Worm (Caenorhabditis elegans) whole organism, late embryonic: ENCODE measurements around the gene T20G5.13.
A peak's percentile ranks its signal among the peaks of the same experiment; 100 is the strongest.

ENCODE experiments used
- C08G9.2 ChIP-seq: sonication (generic microtip); optimal IDR thresholded peaks from 2 replicates; lab custom pipeline; 2016; ENCODE audit warnings: mild to moderate bottlenecking, missing genetic modification characterization, moderate library complexity, missing compliant biosample characterization
- K02D7.2 ChIP-seq: sonication (generic microtip); optimal IDR thresholded peaks from 2 replicates; lab custom pipeline; 2017; ENCODE audit warnings: mild to moderate bottlenecking, missing genetic modification characterization, missing compliant biosample characterization
- T23F11.4 ChIP-seq: fragments of 200-800 bp; sonication (Bioruptor generic); optimal IDR thresholded peaks from 2 replicates; lab custom pipeline; 2018; ENCODE audit warnings: mild to moderate bottlenecking, missing genetic modification characterization, missing compliant biosample characterization
- Y22D7AL.16 ChIP-seq: sonication (generic microtip); optimal IDR thresholded peaks from 2 replicates; lab custom pipeline; 2016; ENCODE audit warnings: missing genetic modification characterization, missing compliant biosample characterization
- ama-1 ChIP-seq: fragments of 150-350 bp; optimal IDR thresholded peaks from 2 replicates; lab custom pipeline; 2014
- ceh-14 ChIP-seq: sonication (generic microtip); optimal IDR thresholded peaks from 2 replicates; lab custom pipeline; 2016; ENCODE audit warnings: missing genotype, missing genetic modification characterization, missing compliant biosample characterization
- ceh-18 ChIP-seq: sonication (generic microtip); optimal IDR thresholded peaks from 2 replicates; lab custom pipeline; 2016; ENCODE audit warnings: missing genetic modification characterization, missing compliant biosample characterization
- ceh-2 ChIP-seq: sonication (generic microtip); optimal IDR thresholded peaks from 2 replicates; lab custom pipeline; 2016; ENCODE audit warnings: missing genotype, missing genetic modification characterization, missing compliant biosample characterization
- ceh-30 ChIP-seq: fragments of 150-350 bp; optimal IDR thresholded peaks from 2 replicates; lab custom pipeline; 2014; ENCODE audit warnings: missing biosample characterization, missing genetic modification characterization
- ceh-31 ChIP-seq: sonication (generic microtip); optimal IDR thresholded peaks from 2 replicates; lab custom pipeline; 2016; ENCODE audit warnings: missing genetic modification characterization, missing compliant biosample characterization
- ceh-6 ChIP-seq: fragments of 200-800 bp; sonication (Bioruptor generic); optimal IDR thresholded peaks from 2 replicates; lab custom pipeline; 2018; ENCODE audit warnings: mild to moderate bottlenecking, missing genetic modification characterization, missing compliant biosample characterization
- che-1 ChIP-seq: sonication (generic microtip); optimal IDR thresholded peaks from 2 replicates; lab custom pipeline; 2016; ENCODE audit warnings: mild to moderate bottlenecking, missing genetic modification characterization, missing compliant biosample characterization
- dve-1 ChIP-seq: sonication (generic microtip); optimal IDR thresholded peaks from 2 replicates; lab custom pipeline; 2017; ENCODE audit warnings: antibody characterized with exemption, mild to moderate bottlenecking, missing genetic modification characterization, missing compliant biosample characterization
- elt-2 ChIP-seq: sonication (generic microtip); optimal IDR thresholded peaks from 2 replicates; lab custom pipeline; 2016; ENCODE audit warnings: missing genetic modification reagents, missing genetic modification characterization, missing compliant biosample characterization
- elt-4 ChIP-seq: sonication (generic microtip); optimal IDR thresholded peaks from 2 replicates; lab custom pipeline; 2016; ENCODE audit warnings: missing genetic modification characterization, missing compliant biosample characterization
- fkh-10 ChIP-seq: fragments of 150-350 bp; optimal IDR thresholded peaks from 2 replicates; lab custom pipeline; 2014; ENCODE audit warnings: missing biosample characterization, missing genetic modification reagents, missing genetic modification characterization
- gmeb-2 ChIP-seq: sonication (generic microtip); optimal IDR thresholded peaks from 2 replicates; lab custom pipeline; 2016; ENCODE audit warnings: missing genetic modification characterization, inconsistent platforms, missing compliant biosample characterization
- hlh-13 ChIP-seq: fragments of 200-800 bp; sonication (Bioruptor generic); optimal IDR thresholded peaks from 2 replicates; lab custom pipeline; 2018; ENCODE audit warnings: mild to moderate bottlenecking, missing genetic modification characterization, missing compliant biosample characterization
- hlh-15 ChIP-seq: sonication (generic microtip); optimal IDR thresholded peaks from 2 replicates; lab custom pipeline; 2016; ENCODE audit warnings: missing genetic modification characterization, missing compliant biosample characterization
- hlh-30 ChIP-seq: sonication (generic microtip); optimal IDR thresholded peaks from 2 replicates; lab custom pipeline; 2017; ENCODE audit warnings: antibody characterized with exemption, missing genetic modification characterization, missing compliant biosample characterization; ENCODE audit not compliant: insufficient read depth
- hlh-6 ChIP-seq: sonication (generic microtip); optimal IDR thresholded peaks from 2 replicates; lab custom pipeline; 2016; ENCODE audit warnings: missing genotype, missing genetic modification characterization, missing compliant biosample characterization
- hlh-8 ChIP-seq: sonication (generic microtip); optimal IDR thresholded peaks from 2 replicates; lab custom pipeline; 2016; ENCODE audit warnings: missing genotype, missing genetic modification characterization, missing compliant biosample characterization
- nfya-1 ChIP-seq: sonication (generic microtip); optimal IDR thresholded peaks from 2 replicates; lab custom pipeline; 2017; ENCODE audit warnings: missing genetic modification characterization, mild to moderate bottlenecking, missing compliant biosample characterization, antibody characterized with exemption, moderate library complexity
- npax-4 ChIP-seq: sonication (generic microtip); optimal IDR thresholded peaks from 2 replicates; lab custom pipeline; 2016; ENCODE audit warnings: missing genetic modification characterization, missing compliant biosample characterization
- pat-9 ChIP-seq: fragments of 200-800 bp; sonication (Bioruptor generic); optimal IDR thresholded peaks from 2 replicates; lab custom pipeline; 2018; ENCODE audit warnings: mild to moderate bottlenecking, missing genetic modification characterization, moderate library complexity, missing compliant biosample characterization
- pha-4 ChIP-seq: fragments of 150-350 bp; optimal IDR thresholded peaks from 2 replicates; lab custom pipeline; 2018; ENCODE audit warnings: missing biosample characterization, missing genetic modification reagents, missing genetic modification characterization
- pqm-1 ChIP-seq: sonication (generic microtip); optimal IDR thresholded peaks from 2 replicates; lab custom pipeline; 2016; ENCODE audit warnings: missing genetic modification characterization, missing compliant biosample characterization
- pros-1 ChIP-seq: fragments of 150-350 bp; optimal IDR thresholded peaks from 2 replicates; lab custom pipeline; 2014; ENCODE audit warnings: missing biosample characterization, missing genetic modification reagents, missing genetic modification characterization
- sdc-2 ChIP-seq: sonication (generic microtip); optimal IDR thresholded peaks from 2 replicates; lab custom pipeline; 2016; ENCODE audit warnings: missing genotype, missing genetic modification characterization, missing compliant biosample characterization
- sox-2 ChIP-seq: fragments of 200-800 bp; sonication (Bioruptor generic); IDR thresholded peaks from 2 replicates; pipeline ENCODE4 v1.3.6; 2022; ENCODE audit warnings: missing genetic modification reagents, missing genetic modification characterization, missing compliant biosample characterization
- tbx-2 ChIP-seq: sonication (generic microtip); optimal IDR thresholded peaks from 2 replicates; lab custom pipeline; 2016; ENCODE audit warnings: missing genetic modification characterization, missing compliant biosample characterization
- tbx-7 ChIP-seq: sonication (generic microtip); optimal IDR thresholded peaks from 2 replicates; lab custom pipeline; 2016; ENCODE audit warnings: missing genotype, missing genetic modification characterization, missing compliant biosample characterization
- unc-3 ChIP-seq, 2 experiments: fragments of 200-800 bp in 1 of 2; sonication (Bioruptor generic) in 1 of 2; sonication (generic microtip) in 1 of 2; conservative IDR thresholded peaks in 1 of 2; optimal IDR thresholded peaks in 1 of 2; 2 replicates each; pipeline versions ENCODE4 v1.3.6 to Lab custom; 2016 to 2022; ENCODE audit warnings: missing compliant biosample characterization in 2 of 2, missing genetic modification characterization in 2 of 2, missing genetic modification reagents in 1 of 2
- unc-42 ChIP-seq: sonication (generic microtip); optimal IDR thresholded peaks from 2 replicates; lab custom pipeline; 2016; ENCODE audit warnings: missing genotype, missing genetic modification characterization, missing compliant biosample characterization
- unc-55 ChIP-seq: sonication (generic microtip); optimal IDR thresholded peaks from 2 replicates; lab custom pipeline; 2017; ENCODE audit warnings: missing biosample characterization, missing genetic modification reagents, missing genetic modification characterization
- ztf-16 ChIP-seq: sonication (generic microtip); optimal IDR thresholded peaks from 2 replicates; lab custom pipeline; 2017; ENCODE audit warnings: missing genetic modification characterization, missing compliant biosample characterization

The T20G5.13 gene

ce11 chrIII:10209703-10210102 lies 8.6 kb upstream of the T20G5.13 start, which contains the start of gene T20G5.9:
TSS of gene T20G5.9 (plus strand) at chrIII:10209840.
- TF ChIP-seq ama-1 (lab: Kevin White, UChicago) (peak; percentile 7), tbx-7 (tag; lab: Kevin White, UChicago) (no peak), unc-42 (tag; lab: Kevin White, UChicago) (no peak), K02D7.2 (no peak)
- TF ChIP-seq, all 69 proteins: peak for 1

DNA sequence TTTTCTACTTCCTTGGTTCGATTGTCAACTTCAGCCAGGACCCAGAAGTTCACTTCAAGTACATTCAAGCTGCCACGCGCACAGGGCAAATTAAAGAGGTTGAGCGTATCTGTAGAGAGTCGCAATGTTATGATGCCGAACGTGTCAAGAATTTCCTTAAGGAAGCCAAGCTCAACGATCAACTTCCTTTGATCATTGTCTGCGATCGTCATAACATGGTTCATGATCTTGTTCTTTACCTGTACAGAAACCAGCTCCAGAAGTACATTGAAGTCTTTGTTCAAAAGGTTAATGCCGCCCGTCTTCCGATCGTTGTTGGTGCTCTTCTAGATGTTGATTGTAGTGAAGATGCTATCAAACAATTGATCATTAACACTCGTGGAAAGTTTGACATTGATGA lies 5.2 kb upstream of the T20G5.13 start:
- TF ChIP-seq ztf-16 (tag; lab: Kevin White, UChicago) = no peak
- no peak for TF ChIP-seq gmeb-2 (tag; lab: Kevin White, UChicago)
- TF ChIP-seq tbx-2 = no peak

- TF ChIP-seq unc-55 (GFP tag; lab: Kevin White, UChicago) (peak; percentile 46), fkh-10 (GFP tag; lab: Kevin White, UChicago) (no peak), hlh-13 (GFP tag; lab: Kevin White, UChicago) (no peak), pat-9 (tag; lab: Kevin White, UChicago) (no peak), pqm-1 (tag; lab: Kevin White, UChicago) (no peak), nfya-1 (tag; lab: Kevin White, UChicago) (peak; percentile 12), sox-2 (GFP tag; lab: Robert Waterston, UW) (no peak), unc-42 (tag; lab: Kevin White, UChicago) (no peak), dve-1 (tag; lab: Kevin White, UChicago) (peak; percentile 37), Y22D7AL.16 (tag; lab: Kevin White, UChicago) (no peak), ceh-18 (peak; percentile 1), elt-2 (tag; lab: Kevin White, UChicago) (no peak), pha-4 (no peak), C08G9.2 (no peak), ceh-6 (GFP tag; lab: Kevin White, UChicago) (no peak), hlh-30 (tag; lab: Kevin White, UChicago) (no peak), hlh-6 (tag; lab: Kevin White, UChicago) (no peak), tbx-2 (no peak)
These were observed 2.0 kb upstream of the T20G5.13 start, which contains the start of gene chc-1 for ce11 chrIII:10202894-10203871. TSS of gene chc-1 (plus strand) at chrIII:10203821.

DNA sequence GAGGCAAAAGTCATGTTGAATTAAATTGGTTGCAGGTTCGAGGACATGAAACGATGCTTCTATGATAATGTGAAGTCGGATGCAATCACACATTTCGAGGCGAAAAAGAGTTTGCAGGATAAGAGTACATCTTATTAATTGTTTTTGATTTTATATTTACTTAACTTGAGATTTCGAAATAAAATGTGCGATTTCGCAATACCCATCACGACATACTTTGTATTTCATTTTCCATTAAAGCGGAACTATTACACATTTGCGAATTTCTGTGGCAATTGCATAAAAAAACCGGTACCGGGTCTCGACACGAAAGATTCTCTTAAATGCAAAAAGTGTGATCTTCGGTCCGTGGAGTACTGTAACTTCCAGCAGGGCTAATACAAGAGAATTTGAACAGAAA lies 1.3 kb upstream of the T20G5.13 start:
- TF ChIP-seq pros-1 (no peak), ceh-30 (tag; lab: Kevin White, UChicago) (no peak), sdc-2 (tag; lab: Kevin White, UChicago) (no peak)

DNA sequence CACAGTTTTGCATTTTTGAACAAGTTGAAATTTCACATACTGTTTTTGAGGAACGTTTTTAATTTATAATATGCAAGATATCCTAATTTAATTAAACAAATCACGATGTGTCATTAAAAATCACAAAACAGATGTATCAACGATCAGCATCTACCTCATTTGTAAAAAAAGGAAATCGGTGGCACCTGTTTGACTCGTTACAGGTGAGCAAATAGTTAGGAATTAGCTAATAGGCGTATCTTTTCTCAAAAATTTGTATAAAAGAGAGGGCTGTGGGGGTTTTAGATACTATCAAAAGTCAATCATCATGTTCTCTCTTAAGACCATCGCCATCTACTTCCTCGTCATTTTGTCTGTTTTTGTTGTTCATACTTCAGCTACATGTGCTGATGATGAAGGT lies 2.1 kb downstream of the T20G5.13 start, which contains the start of gene T20G5.8:
Gene T20G5.8, plus strand, starts transcription at position 301 of the 400 bp plus-strand sequence.
- no peak for TF ChIP-seq elt-4 (tag; lab: Kevin White, UChicago)
- TF ChIP-seq pqm-1 (tag; lab: Kevin White, UChicago) = no peak
- TF ChIP-seq tbx-7 (tag; lab: Kevin White, UChicago) = no peak
- TF ChIP-seq hlh-13 (GFP tag; lab: Kevin White, UChicago) = no peak
- TF ChIP-seq hlh-6 (tag; lab: Kevin White, UChicago) = no peak
- TF ChIP-seq sdc-2 (tag; lab: Kevin White, UChicago) = no peak
- TF ChIP-seq unc-3 (GFP tag; conservative IDR thresholded peaks at IDR 0.05; lab: Robert Waterston, UW) = no peak
- no peak for TF ChIP-seq unc-3 (tag; optimal IDR thresholded peaks at IDR 0.05; lab: Kevin White, UChicago)
- no peak for TF ChIP-seq che-1 (tag; lab: Kevin White, UChicago)
- no peak for TF ChIP-seq ceh-14 (tag; lab: Kevin White, UChicago)
- no peak for TF ChIP-seq ama-1 (lab: Kevin White, UChicago)
- TF ChIP-seq tbx-2 = no peak
- no peak for TF ChIP-seq K02D7.2
- no peak for TF ChIP-seq T23F11.4 (GFP tag; lab: Kevin White, UChicago)
- TF ChIP-seq elt-2 (tag; lab: Kevin White, UChicago) = no peak
- TF ChIP-seq hlh-8 = no peak
- no peak for TF ChIP-seq ceh-6 (GFP tag; lab: Kevin White, UChicago)
- TF ChIP-seq ceh-2 (tag; lab: Kevin White, UChicago) = no peak
- no peak for TF ChIP-seq ceh-31 (tag; lab: Kevin White, UChicago)
- TF ChIP-seq npax-4 (tag; lab: Kevin White, UChicago) = no peak
- TF ChIP-seq hlh-15 (tag; lab: Kevin White, UChicago) = no peak
